Fruit fly (Drosophila melanogaster) whole organism, wandering third instar larva: ENCODE results near the gene Cyp1.

Experiments
- Abd-B ChIP-seq: fragments of >200 bp; optimal IDR thresholded peaks from 2 replicates; lab custom pipeline; 2017; ENCODE audit warnings: missing biosample characterization, missing genetic modification characterization
- CG32264 ChIP-seq: fragments of 200-800 bp; sonication (Bioruptor generic); optimal IDR thresholded peaks from 2 replicates; lab custom pipeline; 2016; ENCODE audit warnings: missing biosample characterization, missing genetic modification characterization
- CG9705 ChIP-seq: fragments of 200-800 bp; sonication (Bioruptor generic); optimal IDR thresholded peaks from 2 replicates; lab custom pipeline; 2018; ENCODE audit warnings: missing biosample characterization, mild to moderate bottlenecking, missing genetic modification characterization
- CrebA ChIP-seq: fragments of 200-800 bp; sonication (Bioruptor generic); optimal IDR thresholded peaks from 2 replicates; lab custom pipeline; 2016; ENCODE audit warnings: missing biosample characterization, mild to moderate bottlenecking, missing genetic modification characterization, borderline replicate concordance
- Dfd ChIP-seq: fragments of >200 bp; optimal IDR thresholded peaks from 2 replicates; lab custom pipeline; 2017; ENCODE audit warnings: missing biosample characterization, missing genetic modification characterization
- Dif ChIP-seq: fragments of 200-275, 200-300 bp; sonication (Bioruptor generic); optimal IDR thresholded peaks from 2 replicates; lab custom pipeline; 2018; ENCODE audit warnings: missing biosample characterization, missing genetic modification characterization; ENCODE audit not compliant: partially characterized antibody
- GATAd ChIP-seq: sonication (Bioruptor generic); optimal IDR thresholded peaks from 2 replicates; lab custom pipeline; 2016; ENCODE audit warnings: missing biosample characterization, missing genetic modification characterization
- HLH106 ChIP-seq: fragments of 200-800 bp; optimal IDR thresholded peaks from 3 replicates; lab custom pipeline; 2019; ENCODE audit warnings: missing biosample characterization, mild to moderate bottlenecking, missing genetic modification characterization, moderate library complexity
- Hnf4 ChIP-seq: fragments of 200-800 bp; sonication (Bioruptor generic); optimal IDR thresholded peaks from 2 replicates; lab custom pipeline; 2016; ENCODE audit warnings: missing biosample characterization, mild to moderate bottlenecking, missing genetic modification characterization
- Hr78 ChIP-seq: fragments of >200 bp; optimal IDR thresholded peaks from 2 replicates; lab custom pipeline; 2017; ENCODE audit warnings: missing biosample characterization, missing genetic modification characterization
- Hr83 ChIP-seq: fragments of 200-300 bp; sonication (Bioruptor generic); optimal IDR thresholded peaks from 2 replicates; lab custom pipeline; 2016; ENCODE audit warnings: missing biosample characterization, mild to moderate bottlenecking, missing genetic modification characterization, moderate library complexity; ENCODE audit not compliant: poor library complexity, severe bottlenecking
- Jra ChIP-seq: sonication (Bioruptor generic); optimal IDR thresholded peaks from 2 replicates; lab custom pipeline; 2016; ENCODE audit warnings: missing biosample characterization, missing genetic modification characterization
- Mio ChIP-seq: sonication (Bioruptor generic); optimal IDR thresholded peaks from 2 replicates; lab custom pipeline; 2016; ENCODE audit warnings: missing biosample characterization, missing genetic modification characterization
- Myc ChIP-seq: fragments of >200 bp; optimal IDR thresholded peaks from 2 replicates; lab custom pipeline; 2017
- N ChIP-seq: fragments of >200 bp; optimal IDR thresholded peaks from 2 replicates; lab custom pipeline; 2018; ENCODE audit warnings: missing biosample characterization, missing external identifiers, missing genetic modification characterization
- OdsH ChIP-seq: fragments of 200-800 bp; sonication (Bioruptor generic); optimal IDR thresholded peaks from 2 replicates; lab custom pipeline; 2016; ENCODE audit warnings: missing biosample characterization, mild to moderate bottlenecking, missing genetic modification characterization
- Rel ChIP-seq, 2 experiments: fragments of 200-800 bp; sonication (Bioruptor generic) in 1 of 2; optimal IDR thresholded peaks; 2 replicates in 1 of 2; 3 replicates in 1 of 2; lab custom pipeline; 2016 to 2019; ENCODE audit warnings: mild to moderate bottlenecking in 2 of 2, missing biosample characterization in 2 of 2, missing genetic modification characterization in 2 of 2, moderate library complexity in 1 of 2
- Sp1 ChIP-seq: fragments of 200-800 bp; sonication (Bioruptor generic); optimal IDR thresholded peaks from 3 replicates; lab custom pipeline; 2019; ENCODE audit warnings: missing biosample characterization, mild to moderate bottlenecking, missing genetic modification characterization, moderate library complexity
- Vsx2 ChIP-seq: fragments of 200-300, 225-300 bp; sonication (Bioruptor generic); optimal IDR thresholded peaks from 2 replicates; lab custom pipeline; 2018; ENCODE audit warnings: missing biosample characterization, missing genetic modification characterization; ENCODE audit not compliant: partially characterized antibody
- br ChIP-seq: fragments of 200-800 bp; sonication (Bioruptor generic); optimal IDR thresholded peaks from 2 replicates; lab custom pipeline; 2016; ENCODE audit warnings: missing biosample characterization, missing genetic modification characterization
- brk ChIP-seq: fragments of 200-800 bp; sonication (Bioruptor generic); optimal IDR thresholded peaks from 2 replicates; lab custom pipeline; 2016; ENCODE audit warnings: missing biosample characterization, mild to moderate bottlenecking, missing genetic modification characterization
- dl ChIP-seq, 2 experiments: fragments of 175-275, 200-275 bp in 1 of 2; fragments of 200-275 bp in 1 of 2; sonication (Bioruptor generic); optimal IDR thresholded peaks; lab custom pipeline; 2018; ENCODE audit warnings: mild to moderate bottlenecking in 2 of 2, missing biosample characterization in 2 of 2, missing genetic modification characterization in 2 of 2, moderate library complexity in 2 of 2; ENCODE audit not compliant: partially characterized antibody in 2 of 2, insufficient read depth in 1 of 2
- dmrt93B ChIP-seq: fragments of 200-800 bp; sonication (Bioruptor generic); optimal IDR thresholded peaks from 2 replicates; lab custom pipeline; 2018; ENCODE audit warnings: missing biosample characterization, mild to moderate bottlenecking, missing genetic modification characterization
- dsf ChIP-seq: sonication (Bioruptor generic); optimal IDR thresholded peaks from 2 replicates; lab custom pipeline; 2016; ENCODE audit warnings: missing biosample characterization, missing genetic modification characterization, borderline replicate concordance
- ey ChIP-seq: fragments of 200-800 bp; sonication (Bioruptor generic); optimal IDR thresholded peaks from 2 replicates; lab custom pipeline; 2016; ENCODE audit warnings: missing biosample characterization, missing genetic modification characterization
- foxo ChIP-seq, 2 experiments: fragments of 200-800 bp; sonication (Bioruptor generic); optimal IDR thresholded peaks; 2 replicates in 1 of 2; 3 replicates in 1 of 2; lab custom pipeline; 2016 to 2017; ENCODE audit warnings: missing biosample characterization in 2 of 2, missing genetic modification characterization in 2 of 2
- fru ChIP-seq: fragments of 200-800 bp; sonication (Bioruptor generic); optimal IDR thresholded peaks from 3 replicates; lab custom pipeline; 2016; ENCODE audit warnings: missing biosample characterization, mild to moderate bottlenecking, missing genetic modification characterization
- h ChIP-seq: fragments of 200-800 bp; sonication (Bioruptor generic); optimal IDR thresholded peaks from 3 replicates; lab custom pipeline; 2016; ENCODE audit warnings: missing biosample characterization, mild to moderate bottlenecking, missing genetic modification characterization
- jim ChIP-seq: fragments of 175-275, 200-325 bp; sonication (Bioruptor generic); optimal IDR thresholded peaks from 2 replicates; lab custom pipeline; 2016; ENCODE audit warnings: missing biosample characterization, mild to moderate bottlenecking, missing genetic modification characterization
- lola ChIP-seq: fragments of >200 bp; optimal IDR thresholded peaks from 2 replicates; lab custom pipeline; 2017; ENCODE audit warnings: missing biosample characterization, missing genetic modification characterization
- pan ChIP-seq: fragments of >200 bp; optimal IDR thresholded peaks from 2 replicates; lab custom pipeline; 2017
- psq ChIP-seq: fragments of 200-800 bp; sonication (Bioruptor generic); optimal IDR thresholded peaks from 3 replicates; lab custom pipeline; 2017; ENCODE audit warnings: missing biosample characterization, mild to moderate bottlenecking, missing genetic modification characterization, moderate library complexity
- rgr ChIP-seq: fragments of 200-800 bp; sonication (Bioruptor generic); optimal IDR thresholded peaks from 3 replicates; lab custom pipeline; 2016; ENCODE audit warnings: missing biosample characterization, mild to moderate bottlenecking, missing genetic modification characterization
- sage ChIP-seq: fragments of 200-800 bp; sonication (Bioruptor generic); optimal IDR thresholded peaks from 2 replicates; lab custom pipeline; 2016; ENCODE audit warnings: missing biosample characterization, mild to moderate bottlenecking, missing genetic modification characterization
- sv ChIP-seq: fragments of 200-800 bp; sonication (Bioruptor generic); optimal IDR thresholded peaks from 3 replicates; lab custom pipeline; 2016; ENCODE audit warnings: missing biosample characterization, missing genetic modification characterization
- tai ChIP-seq: sonication (Bioruptor generic); optimal IDR thresholded peaks from 2 replicates; lab custom pipeline; 2016; ENCODE audit warnings: missing biosample characterization, missing genetic modification characterization
- usp ChIP-seq: fragments of >200 bp; optimal IDR thresholded peaks from 2 replicates; lab custom pipeline; 2017; ENCODE audit warnings: missing biosample characterization, missing genetic modification characterization
- woc ChIP-seq: sonication (Bioruptor generic); optimal IDR thresholded peaks from 2 replicates; lab custom pipeline; 2016; ENCODE audit warnings: missing biosample characterization, mild to moderate bottlenecking, missing genetic modification characterization

Gene Cyp1

dm6 chrX:16335107-16335642, 15.0 kb upstream of the Cyp1 start:
- TF ChIP-seq brk (GFP tag; lab: Kevin White, UChicago): no peak
- TF ChIP-seq jim (GFP tag; lab: Kevin White, UChicago): no peak
- no peak for TF ChIP-seq CG32264 (GFP tag; lab: Kevin White, UChicago)
- peak; percentile 12 for TF ChIP-seq CG9705 (GFP tag; lab: Kevin White, UChicago)
- peak; percentile 72 for TF ChIP-seq Hnf4 (GFP tag; lab: Kevin White, UChicago)
- peak; percentile 72 for TF ChIP-seq br
- TF ChIP-seq dl (GFP tag; optimal IDR thresholded peaks at IDR 0.05; lab: Kevin White, UChicago; ENCODE audit: insufficient read depth in 1 of 2, partially characterized antibody in 2 of 2): no peak
- peak in 1 of 2 experiments; percentile 85 for TF ChIP-seq foxo (GFP tag; optimal IDR thresholded peaks at IDR 0.05; lab: Kevin White, UChicago)
- no peak for TF ChIP-seq lola (GFP tag; lab: Kevin White, UChicago)
- TF ChIP-seq Dif (GFP tag; lab: Kevin White, UChicago): no peak
- peak; percentile 82 for TF ChIP-seq rgr (GFP tag; lab: Kevin White, UChicago)
- TF ChIP-seq woc (GFP tag; lab: Kevin White, UChicago): peak; percentile 30
- TF ChIP-seq Myc (lab: Kevin White, UChicago): no peak
- no peak for TF ChIP-seq Rel (GFP tag; optimal IDR thresholded peaks at IDR 0.05; lab: Kevin White, UChicago)
- TF ChIP-seq Rel (tag; optimal IDR thresholded peaks at IDR 0.05; lab: Kevin White, UChicago): no peak
- TF ChIP-seq pan (lab: Kevin White, UChicago): no peak
- TF ChIP-seq OdsH (GFP tag; lab: Kevin White, UChicago): peak; percentile 68
- TF ChIP-seq Dfd (GFP tag; lab: Kevin White, UChicago): no peak
- TF ChIP-seq Abd-B (GFP tag; lab: Kevin White, UChicago): no peak
- TF ChIP-seq dmrt93B (GFP tag; lab: Kevin White, UChicago): peak; percentile 33
- TF ChIP-seq Vsx2: no peak
- no peak for TF ChIP-seq CrebA (GFP tag; lab: Kevin White, UChicago)
- TF ChIP-seq Mio (GFP tag; lab: Kevin White, UChicago): no peak
- TF ChIP-seq tai (GFP tag; lab: Kevin White, UChicago): peak; percentile 2
- no peak for TF ChIP-seq usp (GFP tag; lab: Kevin White, UChicago)
- peak; percentile 72 for TF ChIP-seq ey (GFP tag; lab: Kevin White, UChicago)
- peak; percentile 64 for TF ChIP-seq Sp1 (GFP tag; lab: Kevin White, UChicago)
- peak; percentile 78 for TF ChIP-seq fru (GFP tag; lab: Kevin White, UChicago)
- no peak for TF ChIP-seq sage (GFP tag; lab: Kevin White, UChicago)
- TF ChIP-seq HLH106 (tag; lab: Kevin White, UChicago): peak; percentile 62
- TF ChIP-seq GATAd: no peak
- TF ChIP-seq sv (GFP tag; lab: Kevin White, UChicago): peak; percentile 31
- no peak for TF ChIP-seq N (GFP tag; lab: Kevin White, UChicago)
- TF ChIP-seq Hr83: peak; percentile 69
- peak; percentile 78 for TF ChIP-seq h (GFP tag; lab: Kevin White, UChicago)
- TF ChIP-seq Jra (GFP tag; lab: Kevin White, UChicago): peak; percentile 25
- no peak for TF ChIP-seq Hr78 (GFP tag; lab: Kevin White, UChicago)
- no peak for TF ChIP-seq dsf (GFP tag; lab: Kevin White, UChicago)
- TF ChIP-seq psq (GFP tag; lab: Kevin White, UChicago): peak; percentile 61

- TF ChIP-seq dmrt93B (GFP tag; lab: Kevin White, UChicago): no peak
- TF ChIP-seq lola (GFP tag; lab: Kevin White, UChicago): no peak
- TF ChIP-seq tai (GFP tag; lab: Kevin White, UChicago): no peak
- TF ChIP-seq fru (GFP tag; lab: Kevin White, UChicago): no peak
- no peak for TF ChIP-seq Abd-B (GFP tag; lab: Kevin White, UChicago)
- peak; percentile 27 for TF ChIP-seq CrebA (GFP tag; lab: Kevin White, UChicago)
- TF ChIP-seq N (GFP tag; lab: Kevin White, UChicago): peak; percentile 37
- no peak for TF ChIP-seq Sp1 (GFP tag; lab: Kevin White, UChicago)
- TF ChIP-seq br: no peak
- TF ChIP-seq jim (GFP tag; lab: Kevin White, UChicago): no peak
- TF ChIP-seq, all 38 proteins: peak for 2
Measured at dm6 chrX:16334251-16334860, 14.2 kb upstream of the Cyp1 start.
